Worm (Caenorhabditis elegans) whole organism, early embryonic: ENCODE data around the gene gdi-1.

Source experiments
- B0310.2 ChIP-seq: sonication (generic microtip); optimal IDR thresholded peaks from 2 replicates; lab custom pipeline; 2016; ENCODE audit warnings: mild to moderate bottlenecking, missing genetic modification characterization, missing compliant biosample characterization
- F13C5.2 ChIP-seq: sonication (generic microtip); optimal IDR thresholded peaks from 2 replicates; lab custom pipeline; 2017; ENCODE audit warnings: mild to moderate bottlenecking, missing genetic modification characterization, inconsistent platforms, missing compliant biosample characterization
- ama-1 ChIP-seq: fragments of 150-350 bp; optimal IDR thresholded peaks from 2 replicates; lab custom pipeline; 2014
- ceh-13 ChIP-seq: fragments of 200-800 bp; sonication (Bioruptor generic); optimal IDR thresholded peaks from 2 replicates; lab custom pipeline; 2018; ENCODE audit warnings: mild to moderate bottlenecking, missing genetic modification characterization, missing compliant biosample characterization
- hmg-4 ChIP-seq: fragments of 200-800 bp; sonication (Bioruptor generic); optimal IDR thresholded peaks from 2 replicates; lab custom pipeline; 2018; ENCODE audit warnings: mild to moderate bottlenecking, missing genetic modification characterization, missing compliant biosample characterization
- tbx-11 ChIP-seq: fragments of 200-800 bp; sonication (Bioruptor generic); IDR thresholded peaks from 2 replicates; pipeline ENCODE4 v1.3.6; 2022; ENCODE audit warnings: missing genetic modification characterization, missing compliant biosample characterization

- TF ChIP-seq F13C5.2 (tag; lab: Kevin White, UChicago) (no peak), ama-1 (lab: Kevin White, UChicago) (no peak), ceh-13 (GFP tag; lab: Kevin White, UChicago) (no peak), hmg-4 (GFP tag; lab: Kevin White, UChicago) (no peak), tbx-11 (GFP tag; lab: Robert Waterston, UW) (no peak), B0310.2 (no peak)
These were observed 34.9 kb downstream of the gdi-1 start for ce11 chrIV:14757786-14758185.
